Fruit fly (Drosophila melanogaster): ENCODE results near the gene Mp.

Gene Mp

DNA sequence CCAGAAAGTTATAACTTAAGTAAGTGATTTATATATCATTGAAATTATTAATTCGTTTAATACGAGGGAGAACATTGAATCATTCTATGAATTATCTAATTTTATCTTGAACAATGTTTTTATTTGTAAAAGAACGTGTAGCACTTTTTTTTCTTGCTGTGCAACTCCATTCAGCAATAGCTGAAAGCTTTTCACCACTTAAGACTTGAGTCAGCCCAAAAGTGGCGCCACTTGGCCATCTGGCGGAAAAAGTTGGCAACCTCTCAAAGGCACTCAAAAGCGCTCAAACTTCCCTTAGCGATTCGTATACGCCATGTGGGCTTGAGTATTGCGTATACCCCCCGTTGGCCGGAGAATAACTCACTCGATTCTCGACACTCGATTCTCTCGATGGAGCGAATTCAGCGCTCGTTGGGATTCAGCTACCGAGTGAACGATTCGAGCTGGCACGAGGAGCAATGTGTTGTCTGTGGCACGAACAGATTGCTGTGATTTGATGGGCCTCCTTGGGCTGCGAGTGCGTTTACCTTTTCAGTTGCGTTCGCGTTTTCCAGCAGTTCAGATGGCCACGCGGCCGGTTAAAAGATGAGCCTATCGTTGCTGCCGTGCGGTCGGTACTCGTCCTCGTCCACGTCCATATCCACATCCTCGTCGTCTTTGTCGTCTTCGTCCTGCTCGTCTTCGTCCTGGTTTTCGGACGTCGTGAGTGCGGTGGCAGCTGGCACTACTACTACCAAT lies 15.1 kb downstream of the Mp start (continued):
- TF ChIP-seq Bgb (GFP tag; IDR thresholded peaks at IDR 0.05; ENCODE audit: partially characterized antibody): peak; percentile 70; the same call in 1 of the 2 replicates
- TF ChIP-seq CG15479 (GFP tag; optimal IDR thresholded peaks at IDR 0.05): no peak
- TF ChIP-seq klu (GFP tag; IDR thresholded peaks at IDR 0.05): no peak
- peak; percentile 50 for TF ChIP-seq Xbp1 (GFP tag; optimal IDR thresholded peaks at IDR 0.05)
- peak; percentile 48 for TF ChIP-seq grau (tag; optimal IDR thresholded peaks at IDR 0.05)
- TF ChIP-seq Hand (GFP tag; optimal IDR thresholded peaks at IDR 0.05): peak; percentile 46
- 0 out of 3 replicates have a peak, but pooled peaks have one; percentile 6 for TF ChIP-seq CG3726 (GFP tag; IDR thresholded peaks at IDR 0.05)
- peak; percentile 32; the same call in 1 of the 2 replicates for TF ChIP-seq CG10321 (GFP tag; IDR thresholded peaks at IDR 0.05)
- TF ChIP-seq CG34376 (GFP tag; optimal IDR thresholded peaks at IDR 0.05): no peak
- TF ChIP-seq gro (GFP tag; optimal IDR thresholded peaks at IDR 0.05): peak; percentile 23
- no peak for TF ChIP-seq Dad (GFP tag; optimal IDR thresholded peaks at IDR 0.05)
- TF ChIP-seq Oli (tag; optimal IDR thresholded peaks at IDR 0.05): peak; percentile 33
- TF ChIP-seq CG5180 (GFP tag; optimal IDR thresholded peaks at IDR 0.05): peak; percentile 1
- TF ChIP-seq Dek (tag; optimal IDR thresholded peaks at IDR 0.05): no peak
- no peak for TF ChIP-seq lola (GFP tag; optimal IDR thresholded peaks at IDR 0.05)
- no peak for TF ChIP-seq MESR4 (GFP tag; optimal IDR thresholded peaks at IDR 0.05)
- peak; percentile 49; the same call in 1 of the 2 replicates for TF ChIP-seq bbx (GFP tag; IDR thresholded peaks at IDR 0.05; ENCODE audit: partially characterized antibody)
- TF ChIP-seq dpn (GFP tag; optimal IDR thresholded peaks at IDR 0.05): peak in 1 of 2 experiments; percentile 58
- peak; percentile 16 for TF ChIP-seq CG2678 (tag; optimal IDR thresholded peaks at IDR 0.05)
- TF ChIP-seq NFAT (GFP tag; IDR thresholded peaks at IDR 0.05): peak; percentile 57
- TF ChIP-seq sr (GFP tag; IDR thresholded peaks at IDR 0.05): no peak
- peak; percentile 33 for TF ChIP-seq CG18262 (tag; optimal IDR thresholded peaks at IDR 0.05)
- no peak for TF ChIP-seq sc (optimal IDR thresholded peaks at IDR 0.05)
- TF ChIP-seq sc (GFP tag; optimal IDR thresholded peaks at IDR 0.05): no peak
- no peak for TF ChIP-seq D19B (GFP tag; optimal IDR thresholded peaks at IDR 0.05)
- TF ChIP-seq CG13624 (GFP tag; optimal IDR thresholded peaks at IDR 0.05): peak; percentile 21
- TF ChIP-seq ab (GFP tag; optimal IDR thresholded peaks at IDR 0.05): no peak
- TF ChIP-seq CG1603 (tag; optimal IDR thresholded peaks at IDR 0.05): peak; percentile 10
- peak; percentile 12 to 54 for TF ChIP-seq Trl (optimal IDR thresholded peaks at IDR 0.05)
- no peak for TF ChIP-seq Trl (GFP tag; optimal IDR thresholded peaks at IDR 0.05)
- TF ChIP-seq CG32532 (GFP tag; IDR thresholded peaks at IDR 0.05): peak; percentile 89
- peak; percentile 29; the same call in 1 of the 2 replicates for TF ChIP-seq Xrp1 (GFP tag; IDR thresholded peaks at IDR 0.05)
- TF ChIP-seq Drgx (GFP tag; IDR thresholded peaks at IDR 0.05): peak; percentile 27; the same call in 1 of the 2 replicates
- no peak for TF ChIP-seq CG8359 (GFP tag; optimal IDR thresholded peaks at IDR 0.05; ENCODE audit: borderline replicate concordance)
- TF ChIP-seq Sox100B (GFP tag; optimal IDR thresholded peaks at IDR 0.05): no peak
- TF ChIP-seq Dfd (GFP tag; optimal IDR thresholded peaks at IDR 0.05): no peak
- TF ChIP-seq CG16779 (GFP tag; IDR thresholded peaks at IDR 0.05): 0 out of 2 replicates have a peak, but pooled peaks have one; percentile 24
- TF ChIP-seq CG13287 (GFP tag; IDR thresholded peaks at IDR 0.05; ENCODE audit: partially characterized antibody): peak; percentile 53
- TF ChIP-seq CG2199 (GFP tag; IDR thresholded peaks at IDR 0.05): no peak
- TF ChIP-seq CG11723 (GFP tag; optimal IDR thresholded peaks at IDR 0.05): no peak
- TF ChIP-seq CG13424 (tag; optimal IDR thresholded peaks at IDR 0.05): peak; percentile 22
- TF ChIP-seq Lim3 (GFP tag; IDR thresholded peaks at IDR 0.05): no peak
- peak; percentile 51; the same call in 1 of the 2 replicates for TF ChIP-seq al (GFP tag; IDR thresholded peaks at IDR 0.05)
- peak; percentile 75 for TF ChIP-seq slbo (GFP tag; IDR thresholded peaks at IDR 0.05)
- TF ChIP-seq H15 (GFP tag; IDR thresholded peaks at IDR 0.05): peak; percentile 39; the same call in 1 of the 3 replicates
- TF ChIP-seq crp (GFP tag; optimal IDR thresholded peaks at IDR 0.05): no peak
- TF ChIP-seq luna (GFP tag; optimal IDR thresholded peaks at IDR 0.05): no peak
- peak; percentile 61 for TF ChIP-seq CG14050 (GFP tag; IDR thresholded peaks at IDR 0.05)
- TF ChIP-seq nmo (GFP tag; optimal IDR thresholded peaks at IDR 0.05): peak; percentile 2
